Worm (Caenorhabditis elegans) whole organism, L4 larva: ENCODE results near the gene snf-3.

Experiments used
- D1046.2 ChIP-seq: fragments of 200-800 bp; sonication (Bioruptor generic); IDR thresholded peaks from 2 replicates; pipeline ENCODE4 v1.3.6; 2022; ENCODE audit warnings: missing genetic modification characterization, missing compliant biosample characterization
- F44E2.7 ChIP-seq: fragments of 200-800 bp; sonication (Bioruptor generic); IDR thresholded peaks from 2 replicates; pipeline ENCODE4 v2.1.2; 2022; ENCODE audit warnings: missing genetic modification characterization, missing compliant biosample characterization
- T20F7.1 ChIP-seq: fragments of 200-800 bp; sonication (Bioruptor generic); optimal IDR thresholded peaks from 2 replicates; lab custom pipeline; 2018; ENCODE audit warnings: mild to moderate bottlenecking, missing genetic modification characterization, missing compliant biosample characterization
- ama-1 ChIP-seq: fragments of 150-350 bp; optimal IDR thresholded peaks from 2 replicates; lab custom pipeline; 2014; ENCODE audit warnings: inconsistent platforms, mixed read lengths
- attf-4 ChIP-seq: sonication (generic microtip); optimal IDR thresholded peaks from 3 replicates; lab custom pipeline; 2017; ENCODE audit warnings: missing biosample characterization, missing genetic modification characterization
- daf-16 ChIP-seq, 3 experiments: sonication (generic microtip); optimal IDR thresholded peaks; 2 replicates each; lab custom pipeline; 2016 to 2017; ENCODE audit warnings: missing genetic modification characterization in 3 of 3, missing genetic modification reagents in 3 of 3, mild to moderate bottlenecking in 2 of 3, missing compliant biosample characterization in 2 of 3, missing biosample characterization in 1 of 3, moderate library complexity in 1 of 3
- hlh-30 ChIP-seq: sonication (generic microtip); optimal IDR thresholded peaks from 2 replicates; lab custom pipeline; 2017; ENCODE audit warnings: antibody characterized with exemption, mild to moderate bottlenecking, missing genetic modification characterization, missing compliant biosample characterization; ENCODE audit not compliant: insufficient read depth
- lin-13 ChIP-seq: fragments of 150-350 bp; optimal IDR thresholded peaks from 2 replicates; lab custom pipeline; 2014; ENCODE audit warnings: missing biosample characterization, missing genetic modification reagents, missing genetic modification characterization
- lin-38 ChIP-seq: fragments of 200-800 bp; sonication (Bioruptor generic); IDR thresholded peaks from 2 replicates; pipeline ENCODE4 v1.3.6; 2022; ENCODE audit warnings: missing genetic modification reagents, missing genetic modification characterization, missing compliant biosample characterization
- lir-3 ChIP-seq: sonication (generic microtip); optimal IDR thresholded peaks from 2 replicates; lab custom pipeline; 2016; ENCODE audit warnings: mild to moderate bottlenecking, missing genetic modification characterization, missing compliant biosample characterization
- madf-9 ChIP-seq: fragments of 200-800 bp; sonication (Bioruptor generic); conservative IDR thresholded peaks from 2 replicates; pipeline ENCODE4 v1.3.6; 2022; ENCODE audit warnings: missing genetic modification reagents, missing genetic modification characterization, missing compliant biosample characterization
- mep-1 ChIP-seq: fragments of 150-350 bp; sonication (generic microtip); optimal IDR thresholded peaks from 3 replicates; lab custom pipeline; 2014; ENCODE audit warnings: missing biosample characterization, missing genetic modification characterization
- nhr-111 ChIP-seq: fragments of 200-800 bp; sonication (Bioruptor generic); optimal IDR thresholded peaks from 2 replicates; lab custom pipeline; 2018; ENCODE audit warnings: mild to moderate bottlenecking, missing genetic modification characterization, missing compliant biosample characterization
- nhr-28 ChIP-seq: fragments of 150-350 bp; optimal IDR thresholded peaks from 2 replicates; lab custom pipeline; 2014; ENCODE audit warnings: missing biosample characterization, missing genetic modification characterization
- nhr-6 ChIP-seq: fragments of 150-350 bp; optimal IDR thresholded peaks from 2 replicates; lab custom pipeline; 2014; ENCODE audit warnings: missing biosample characterization, missing genetic modification characterization
- nhr-77 ChIP-seq: fragments of 150-350 bp; optimal IDR thresholded peaks from 2 replicates; lab custom pipeline; 2014; ENCODE audit warnings: missing biosample characterization, missing genetic modification characterization
- php-3 ChIP-seq: fragments of 200-800 bp; sonication (Bioruptor generic); IDR thresholded peaks from 2 replicates; pipeline ENCODE4 v1.3.6; 2022; ENCODE audit warnings: missing genetic modification reagents, missing genetic modification characterization, missing compliant biosample characterization
- pqm-1 ChIP-seq: sonication (generic microtip); optimal IDR thresholded peaks from 2 replicates; lab custom pipeline; 2017; ENCODE audit warnings: missing biosample characterization, missing genetic modification characterization
- rbr-2 ChIP-seq: sonication (generic microtip); optimal IDR thresholded peaks from 2 replicates; lab custom pipeline; 2016; ENCODE audit warnings: missing genotype, missing genetic modification characterization, missing compliant biosample characterization
- sdz-12 ChIP-seq: fragments of 200-800 bp; sonication (Bioruptor generic); optimal IDR thresholded peaks from 2 replicates; lab custom pipeline; 2018; ENCODE audit warnings: mild to moderate bottlenecking, missing genetic modification characterization, missing compliant biosample characterization
- set-16 ChIP-seq: fragments of 200-800 bp; sonication (Bioruptor generic); IDR thresholded peaks from 2 replicates; pipeline ENCODE4 v1.3.6; 2022; ENCODE audit warnings: missing genetic modification reagents, missing genetic modification characterization, missing compliant biosample characterization
- tra-1 ChIP-seq: fragments of 200-800 bp; sonication (Bioruptor generic); IDR thresholded peaks from 2 replicates; pipeline ENCODE4 v1.3.6; 2022; ENCODE audit warnings: missing genetic modification reagents, missing genetic modification characterization, missing compliant biosample characterization
- unc-130 ChIP-seq: sonication (generic microtip); optimal IDR thresholded peaks from 2 replicates; lab custom pipeline; 2016; ENCODE audit warnings: missing genetic modification reagents, missing genetic modification characterization, missing compliant biosample characterization
- unc-39 ChIP-seq: sonication (generic microtip); optimal IDR thresholded peaks from 2 replicates; lab custom pipeline; 2017; ENCODE audit warnings: missing biosample characterization, missing genetic modification characterization
- unc-62 ChIP-seq, 3 experiments: fragments of 150-350 bp in 1 of 3; sonication (generic microtip); optimal IDR thresholded peaks in 2 of 3; peaks in 1 of 3; 1 replicate in 1 of 3; 2 replicates in 2 of 3; lab custom pipeline; 2014 to 2017; ENCODE audit warnings: missing biosample characterization in 3 of 3, missing genetic modification characterization in 3 of 3, missing genetic modification reagents in 3 of 3, missing genotype in 1 of 3

snf-3 gene

ce11 chrII:1143173-1143738 lies 51.5 kb downstream of the snf-3 start (continued):
- TF ChIP-seq T20F7.1 (GFP tag; lab: Kevin White, UChicago), result peak; percentile 7
- no peak for TF ChIP-seq nhr-111 (GFP tag; lab: Kevin White, UChicago)
- no peak for TF ChIP-seq unc-130 (GFP tag; lab: Kevin White, UChicago)
- peak; percentile 44 for TF ChIP-seq nhr-28 (tag; lab: Kevin White, UChicago)
- no peak for TF ChIP-seq lir-3
- no peak for TF ChIP-seq nhr-77
- no peak for TF ChIP-seq D1046.2 (GFP tag; lab: Robert Waterston, UW)
- no peak for TF ChIP-seq attf-4 (tag; lab: Kevin White, UChicago)
- TF ChIP-seq daf-16 (GFP tag; optimal IDR thresholded peaks at IDR 0.05; lab: Kevin White, UChicago), result no peak
- peak; percentile 63 for TF ChIP-seq daf-16 (tag; optimal IDR thresholded peaks at IDR 0.05; lab: Kevin White, UChicago)
- TF ChIP-seq php-3, result 0 out of 2 replicates have a peak, but pooled peaks have one; percentile 29
- peak; percentile 39 for TF ChIP-seq hlh-30 (tag; lab: Kevin White, UChicago)
- TF ChIP-seq lin-38 (GFP tag; lab: Robert Waterston, UW), result no peak
- 0 out of 2 replicates have a peak, but pooled peaks have one; percentile 32 for TF ChIP-seq tra-1 (GFP tag; lab: Robert Waterston, UW)
- peak; percentile 24 for TF ChIP-seq mep-1
- TF ChIP-seq lin-13, result no peak
- no peak for TF ChIP-seq set-16 (GFP tag; lab: Robert Waterston, UW)
- TF ChIP-seq ama-1 (lab: Kevin White, UChicago), result no peak
- peak in 1 of 2 experiments; percentile 10 for TF ChIP-seq unc-62 (GFP tag; optimal IDR thresholded peaks at IDR 0.05 in 1 of 2; lab: Kevin White, UChicago)
- no peak for TF ChIP-seq unc-62 (tag; optimal IDR thresholded peaks at IDR 0.05; lab: Kevin White, UChicago)
- TF ChIP-seq rbr-2 (tag; lab: Kevin White, UChicago), result no peak
- peak; percentile 16 for TF ChIP-seq pqm-1 (tag; lab: Kevin White, UChicago)
- TF ChIP-seq F44E2.7 (GFP tag; lab: Robert Waterston, UW), result no peak
- TF ChIP-seq unc-39, result no peak
- no peak for TF ChIP-seq sdz-12 (GFP tag; lab: Kevin White, UChicago)
- no peak for TF ChIP-seq nhr-6 (tag; lab: Kevin White, UChicago)
- no peak for TF ChIP-seq madf-9 (GFP tag; lab: Robert Waterston, UW)
